Worm (Caenorhabditis elegans) whole organism, late embryonic: ENCODE measurements around the gene C42C1.8.

Experiments
- ama-1 ChIP-seq: fragments of 150-350 bp; optimal IDR thresholded peaks from 2 replicates; lab custom pipeline; 2014
- che-1 ChIP-seq: sonication (generic microtip); optimal IDR thresholded peaks from 2 replicates; lab custom pipeline; 2016; ENCODE audit warnings: mild to moderate bottlenecking, missing genetic modification characterization, missing compliant biosample characterization
- dve-1 ChIP-seq: sonication (generic microtip); optimal IDR thresholded peaks from 2 replicates; lab custom pipeline; 2017; ENCODE audit warnings: antibody characterized with exemption, mild to moderate bottlenecking, missing genetic modification characterization, missing compliant biosample characterization
- fkh-10 ChIP-seq: fragments of 150-350 bp; optimal IDR thresholded peaks from 2 replicates; lab custom pipeline; 2014; ENCODE audit warnings: missing biosample characterization, missing genetic modification reagents, missing genetic modification characterization
- pax-1 ChIP-seq: fragments of 150-350 bp; optimal IDR thresholded peaks from 2 replicates; lab custom pipeline; 2014; ENCODE audit warnings: missing biosample characterization, missing genetic modification characterization
- pha-4 ChIP-seq: fragments of 150-350 bp; optimal IDR thresholded peaks from 2 replicates; lab custom pipeline; 2018; ENCODE audit warnings: missing biosample characterization, missing genetic modification reagents, missing genetic modification characterization

- TF ChIP-seq fkh-10 = no peak
- no peak for TF ChIP-seq pha-4 (tag; lab: Kevin White, UChicago)
- no peak for TF ChIP-seq dve-1 (tag; lab: Kevin White, UChicago)
- no peak for TF ChIP-seq che-1 (tag; lab: Kevin White, UChicago)
- TF ChIP-seq pax-1 (tag; lab: Kevin White, UChicago) = no peak
- no peak for TF ChIP-seq ama-1
These were observed 44.4 kb downstream of the C42C1.8 start for ce11 chrIV:12335248-12335647.
